Fruit fly (Drosophila melanogaster) whole organism, embryonic: ENCODE results near the gene CG34301.

Experiments used
- Adf1 ChIP-seq: fragments of 200-800 bp; sonication (Bioruptor generic); IDR thresholded peaks from 2 replicates; pipeline ENCODE4 v1.3.6; 2022; ENCODE audit warnings: missing biosample characterization, missing genetic modification characterization
- C15 ChIP-seq: fragments of 200-800 bp; sonication (Bioruptor generic); IDR thresholded peaks from 3 replicates; pipeline ENCODE4 v1.3.6; 2022; ENCODE audit warnings: missing biosample characterization, missing genetic modification characterization
- CG10147 ChIP-seq: fragments of 200-800 bp; sonication (Bioruptor generic); optimal IDR thresholded peaks from 2 replicates; lab custom pipeline; 2019; ENCODE audit warnings: missing biosample characterization, mild to moderate bottlenecking, missing genetic modification characterization, moderate library complexity
- CG1024 ChIP-seq: fragments of 200-800 bp; sonication (Bioruptor generic); IDR thresholded peaks from 2 replicates; pipeline ENCODE4 v1.3.6; 2022; ENCODE audit warnings: missing biosample characterization, missing genetic modification characterization
- CG10462 ChIP-seq: fragments of 200-800 bp; sonication (Bioruptor generic); optimal IDR thresholded peaks from 2 replicates; lab custom pipeline; 2016; ENCODE audit warnings: missing biosample characterization, missing genetic modification characterization
- CG14667 ChIP-seq: fragments of 200-800 bp; sonication (Bioruptor generic); IDR thresholded peaks from 2 replicates; pipeline ENCODE4 v1.3.6; 2022; ENCODE audit warnings: missing biosample characterization, missing genetic modification characterization
- CG14710 ChIP-seq: fragments of 200-800 bp; sonication (Bioruptor generic); optimal IDR thresholded peaks from 3 replicates; lab custom pipeline; 2019; ENCODE audit warnings: missing biosample characterization, mild to moderate bottlenecking, missing genetic modification characterization, moderate library complexity
- CG15514 ChIP-seq: fragments of 200-800 bp; sonication (Bioruptor generic); optimal IDR thresholded peaks from 3 replicates; lab custom pipeline; 2017; ENCODE audit warnings: missing biosample characterization, missing genetic modification characterization, mild to moderate bottlenecking, moderate library complexity, missing genetic modification reagents
- CG1647 ChIP-seq: fragments of 200-800 bp; sonication (Bioruptor generic); optimal IDR thresholded peaks from 3 replicates; lab custom pipeline; 2016; ENCODE audit warnings: missing biosample characterization, missing genetic modification characterization
- CG17359 ChIP-seq: fragments of 200-800 bp; sonication (Bioruptor generic); optimal IDR thresholded peaks from 3 replicates; lab custom pipeline; 2018; ENCODE audit warnings: missing biosample characterization, mild to moderate bottlenecking, missing genetic modification characterization, moderate library complexity
- CG1832 ChIP-seq: fragments of 200-800 bp; sonication (Bioruptor generic); optimal IDR thresholded peaks from 2 replicates; lab custom pipeline; 2017; ENCODE audit warnings: missing biosample characterization, mild to moderate bottlenecking, missing genetic modification characterization, inconsistent platforms
- CG18619 ChIP-seq: fragments of 200-800 bp; sonication (Bioruptor generic); optimal IDR thresholded peaks from 3 replicates; lab custom pipeline; 2017; ENCODE audit warnings: missing biosample characterization, mild to moderate bottlenecking, missing genetic modification characterization
- CG18764 ChIP-seq: fragments of 200-800 bp; sonication (Bioruptor generic); optimal IDR thresholded peaks from 3 replicates; lab custom pipeline; 2016; ENCODE audit warnings: missing biosample characterization, missing genetic modification characterization
- CG2889 ChIP-seq: fragments of 200-800 bp; sonication (Bioruptor generic); IDR thresholded peaks from 3 replicates; pipeline ENCODE4 v1.3.6; 2022; ENCODE audit warnings: missing biosample characterization, missing genetic modification characterization
- CG32532 ChIP-seq: fragments of 200-800 bp; sonication (Bioruptor generic); IDR thresholded peaks from 2 replicates; pipeline ENCODE4 v1.3.6; 2022; ENCODE audit warnings: missing biosample characterization, missing genetic modification characterization
- CG33213 ChIP-seq: fragments of 200-800 bp; sonication (Bioruptor generic); optimal IDR thresholded peaks from 3 replicates; lab custom pipeline; 2016; ENCODE audit warnings: missing biosample characterization, missing genetic modification characterization
- CG3838 ChIP-seq: fragments of 200-800 bp; sonication (Bioruptor generic); optimal IDR thresholded peaks from 3 replicates; lab custom pipeline; 2016; ENCODE audit warnings: missing biosample characterization, missing genetic modification characterization
- CG5245 ChIP-seq: fragments of 200-800 bp; sonication (Bioruptor generic); optimal IDR thresholded peaks from 3 replicates; lab custom pipeline; 2016; ENCODE audit warnings: missing biosample characterization, missing genetic modification characterization
- CG6254 ChIP-seq: fragments of 200-800 bp; sonication (Bioruptor generic); optimal IDR thresholded peaks from 3 replicates; lab custom pipeline; 2017; ENCODE audit warnings: mild to moderate bottlenecking, missing biosample characterization, missing genetic modification reagents, missing genetic modification characterization
- CG7745 ChIP-seq: fragments of 200-800 bp; sonication (Bioruptor generic); optimal IDR thresholded peaks from 2 replicates; lab custom pipeline; 2018; ENCODE audit warnings: missing biosample characterization, mild to moderate bottlenecking, missing genetic modification characterization, moderate library complexity
- CG7928 ChIP-seq: fragments of 200-800 bp; sonication (Bioruptor generic); optimal IDR thresholded peaks from 2 replicates; lab custom pipeline; 2017; ENCODE audit warnings: missing biosample characterization, mild to moderate bottlenecking, missing genetic modification characterization
- CG8281 ChIP-seq: fragments of 200-800 bp; sonication (Bioruptor generic); optimal IDR thresholded peaks from 2 replicates; lab custom pipeline; 2018; ENCODE audit warnings: missing biosample characterization, mild to moderate bottlenecking, missing genetic modification characterization, moderate library complexity
- CG8359 ChIP-seq: fragments of 200-800 bp; sonication (Bioruptor generic); optimal IDR thresholded peaks from 2 replicates; lab custom pipeline; 2017; ENCODE audit warnings: missing biosample characterization, mild to moderate bottlenecking, missing genetic modification characterization, borderline replicate concordance
- CG8478 ChIP-seq: fragments of >200 bp; optimal IDR thresholded peaks from 2 replicates; lab custom pipeline; 2018
- Dbx ChIP-seq: fragments of 200-800 bp; sonication (Bioruptor generic); IDR thresholded peaks from 3 replicates; pipeline ENCODE4 v1.3.6; 2022; ENCODE audit warnings: missing biosample characterization, missing genetic modification characterization
- Dip3 ChIP-seq: fragments of 200-800 bp; sonication (Bioruptor generic); optimal IDR thresholded peaks from 3 replicates; lab custom pipeline; 2016; ENCODE audit warnings: missing biosample characterization, missing genetic modification characterization
- Elba2 ChIP-seq: fragments of 200-800 bp; sonication (Bioruptor generic); optimal IDR thresholded peaks from 3 replicates; lab custom pipeline; 2016; ENCODE audit warnings: missing biosample characterization, missing genetic modification characterization
- H2.0 ChIP-seq: fragments of 200-800 bp; sonication (Bioruptor generic); IDR thresholded peaks from 2 replicates; pipeline ENCODE4 v1.3.6; 2022; ENCODE audit warnings: missing biosample characterization, missing genetic modification characterization
- Hey ChIP-seq: fragments of 200-800 bp; sonication (Bioruptor generic); optimal IDR thresholded peaks from 3 replicates; lab custom pipeline; 2018; ENCODE audit warnings: missing biosample characterization, mild to moderate bottlenecking, missing genetic modification characterization
- Hr3 ChIP-seq: fragments of 200-800 bp; sonication (Bioruptor generic); optimal IDR thresholded peaks from 3 replicates; lab custom pipeline; 2016; ENCODE audit warnings: missing biosample characterization, missing genetic modification characterization
- Kr ChIP-seq: fragments of 200-800 bp; sonication (Bioruptor generic); optimal IDR thresholded peaks from 2 replicates; lab custom pipeline; 2017; ENCODE audit warnings: missing biosample characterization, mild to moderate bottlenecking, missing genetic modification characterization
- NC2β ChIP-seq: fragments of 200-800 bp; sonication (Bioruptor generic); optimal IDR thresholded peaks from 2 replicates; lab custom pipeline; 2016; ENCODE audit warnings: missing biosample characterization, missing genetic modification characterization
- Nf-YA ChIP-seq: fragments of 200-800 bp; sonication (Bioruptor generic); IDR thresholded peaks from 2 replicates; pipeline ENCODE4 v1.3.6; 2022; ENCODE audit warnings: missing biosample characterization, missing genetic modification characterization
- Ravus ChIP-seq: fragments of 200-800 bp; sonication (Bioruptor generic); IDR thresholded peaks from 2 replicates; pipeline ENCODE4 v1.3.6; 2022; ENCODE audit warnings: missing biosample characterization, missing genetic modification characterization
- Sry-β ChIP-seq: fragments of 200-800 bp; sonication (Bioruptor generic); optimal IDR thresholded peaks from 2 replicates; lab custom pipeline; 2018; ENCODE audit warnings: missing biosample characterization, mild to moderate bottlenecking, missing genetic modification characterization, moderate library complexity
- Stat92E ChIP-seq, 3 experiments: fragments of >200 bp in 2 of 3; fragments of 200-800 bp in 1 of 3; sonication (Bioruptor generic) in 1 of 3; optimal IDR thresholded peaks; 2 replicates each; lab custom pipeline; 2017 to 2019; ENCODE audit warnings: missing biosample characterization in 3 of 3, missing genetic modification characterization in 3 of 3, mild to moderate bottlenecking in 1 of 3, moderate library complexity in 1 of 3
- cato ChIP-seq: fragments of 200-800 bp; sonication (Bioruptor generic); optimal IDR thresholded peaks from 2 replicates; lab custom pipeline; 2016; ENCODE audit warnings: missing biosample characterization, missing genetic modification characterization, borderline replicate concordance
- chif ChIP-seq, 2 experiments: fragments of 200-800 bp; sonication (Bioruptor generic); optimal IDR thresholded peaks; 3 replicates each; lab custom pipeline; 2016; ENCODE audit warnings: missing biosample characterization in 2 of 2, missing genetic modification characterization in 2 of 2
- chn ChIP-seq: fragments of 200-800 bp; sonication (Bioruptor generic); optimal IDR thresholded peaks from 2 replicates; lab custom pipeline; 2016; ENCODE audit warnings: missing biosample characterization, missing genetic modification characterization
- da ChIP-seq: fragments of 200-800 bp; sonication (Bioruptor generic); optimal IDR thresholded peaks from 2 replicates; lab custom pipeline; 2016; ENCODE audit warnings: missing biosample characterization, missing genetic modification characterization
- danr ChIP-seq: fragments of 200-800 bp; sonication (Bioruptor generic); IDR thresholded peaks from 2 replicates; pipeline ENCODE4 v1.3.6; 2022; ENCODE audit warnings: missing biosample characterization, missing genetic modification characterization
- emc ChIP-seq: fragments of 200-800 bp; sonication (Bioruptor generic); optimal IDR thresholded peaks from 2 replicates; lab custom pipeline; 2016; ENCODE audit warnings: missing biosample characterization, missing genetic modification characterization
- ham ChIP-seq: fragments of 200-800 bp; sonication (Bioruptor generic); IDR thresholded peaks from 2 replicates; pipeline ENCODE4 v1.3.6; 2022; ENCODE audit warnings: missing biosample characterization, missing genetic modification characterization
- nom ChIP-seq: fragments of 200-800 bp; sonication (Bioruptor generic); optimal IDR thresholded peaks from 2 replicates; lab custom pipeline; 2017; ENCODE audit warnings: missing biosample characterization, missing genetic modification characterization, mild to moderate bottlenecking, moderate library complexity, missing genetic modification reagents
- prd ChIP-seq, 3 experiments: fragments of >200 bp in 2 of 3; fragments of 200-800 bp in 1 of 3; sonication (Bioruptor generic) in 1 of 3; optimal IDR thresholded peaks in 2 of 3; IDR thresholded peaks in 1 of 3; 2 replicates in 2 of 3; 3 replicates in 1 of 3; pipeline versions ENCODE4 v1.3.6 to Lab custom; 2017 to 2022; ENCODE audit warnings: missing biosample characterization in 1 of 3, missing genetic modification characterization in 1 of 3
- pros ChIP-seq: fragments of 200-800 bp; sonication (Bioruptor generic); optimal IDR thresholded peaks from 3 replicates; lab custom pipeline; 2019; ENCODE audit warnings: missing biosample characterization, mild to moderate bottlenecking, missing genetic modification characterization, moderate library complexity
- ro ChIP-seq: fragments of 200-800 bp; sonication (Bioruptor generic); IDR thresholded peaks from 2 replicates; pipeline ENCODE4 v1.3.6; 2022; ENCODE audit warnings: missing biosample characterization, missing genetic modification characterization
- sr ChIP-seq: fragments of 200-800 bp; sonication (Bioruptor generic); IDR thresholded peaks from 3 replicates; pipeline ENCODE4 v1.3.6; 2022; ENCODE audit warnings: missing biosample characterization, missing genetic modification characterization
- tap ChIP-seq: fragments of 200-800 bp; optimal IDR thresholded peaks from 3 replicates; lab custom pipeline; 2019; ENCODE audit warnings: missing biosample characterization, mild to moderate bottlenecking, missing genetic modification characterization, moderate library complexity
- tup ChIP-seq: fragments of 200-800 bp; sonication (Bioruptor generic); optimal IDR thresholded peaks from 2 replicates; lab custom pipeline; 2016; ENCODE audit warnings: missing biosample characterization, mild to moderate bottlenecking, missing genetic modification characterization, moderate library complexity
- usp ChIP-seq: fragments of >200 bp; optimal IDR thresholded peaks from 2 replicates; lab custom pipeline; 2017; ENCODE audit warnings: missing biosample characterization, missing genetic modification characterization

Gene CG34301

DNA sequence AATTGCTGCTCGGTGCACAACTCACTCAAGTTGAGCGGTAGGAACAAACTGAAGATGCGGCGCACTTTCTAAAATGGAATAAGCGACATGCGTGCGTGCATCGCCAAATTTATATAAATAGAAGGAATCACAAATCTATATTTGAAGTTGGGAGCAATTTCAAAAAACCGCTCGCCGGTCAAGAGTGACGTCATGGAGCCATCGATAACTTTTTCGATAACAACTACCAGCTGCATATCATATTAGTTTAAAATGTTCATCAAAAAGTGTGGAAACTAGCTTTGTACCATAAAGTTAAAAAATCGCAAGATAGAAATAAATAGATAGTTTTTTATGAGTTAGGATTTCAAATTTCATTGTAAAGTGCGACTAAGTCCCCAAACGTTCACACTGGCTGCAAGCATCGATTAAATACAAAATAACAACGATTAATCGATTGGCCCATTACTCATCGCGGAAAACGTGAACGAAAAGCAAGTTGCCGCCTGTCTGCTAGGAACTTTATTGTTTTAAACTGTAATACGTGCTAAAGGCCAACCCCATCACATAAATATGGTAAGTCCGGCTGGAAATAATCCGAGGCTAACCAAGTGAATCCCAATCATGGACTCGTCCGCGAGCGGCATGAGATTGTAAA, 28.0 kb downstream of the CG34301 start, which contains the start of the genes Pif1A, Pif1B and CCT7 (continued):
- TF ChIP-seq Kr (GFP tag; lab: Kevin White, UChicago) (no peak), CG15514 (GFP tag; lab: Kevin White, UChicago) (peak; percentile 73), ham (GFP tag; lab: Robert Waterston, UW) (no peak), CG8281 (tag; lab: Kevin White, UChicago) (no peak), tup (GFP tag; lab: Kevin White, UChicago) (no peak), CG18619 (GFP tag; lab: Kevin White, UChicago) (no peak), H2.0 (GFP tag; lab: Robert Waterston, UW) (no peak), nom (GFP tag; lab: Kevin White, UChicago) (peak; percentile 38), CG3838 (no peak), tap (tag; lab: Kevin White, UChicago) (no peak), CG17359 (no peak), CG10147 (GFP tag; lab: Kevin White, UChicago) (peak; percentile 20), ro (GFP tag; lab: Robert Waterston, UW) (no peak), CG1647 (no peak), Stat92E (GFP tag; optimal IDR thresholded peaks at IDR 0.05; lab: Kevin White, UChicago) (peak in 1 of 3 experiments; percentile 66), Sry-β (GFP tag; lab: Kevin White, UChicago) (no peak), prd (optimal IDR thresholded peaks at IDR 0.05; lab: Kevin White, UChicago) (no peak), prd (GFP tag; IDR thresholded peaks at IDR 0.05; lab: Robert Waterston, UW) (no peak), CG7745 (tag; lab: Kevin White, UChicago) (no peak), Hey (tag; lab: Kevin White, UChicago) (no peak), Adf1 (GFP tag; lab: Robert Waterston, UW) (no peak), chif (GFP tag; optimal IDR thresholded peaks at IDR 0.05; lab: Kevin White, UChicago) (no peak), Dip3 (GFP tag; lab: Kevin White, UChicago) (no peak), CG1024 (GFP tag; lab: Robert Waterston, UW) (no peak), NC2β (peak; percentile 36), Nf-YA (GFP tag; lab: Robert Waterston, UW) (no peak), CG5245 (GFP tag; lab: Kevin White, UChicago) (no peak), CG10462 (GFP tag; lab: Kevin White, UChicago) (no peak), CG18764 (GFP tag; lab: Kevin White, UChicago) (no peak), C15 (GFP tag; lab: Robert Waterston, UW) (no peak), CG8478 (lab: Kevin White, UChicago) (no peak), CG14710 (tag; lab: Kevin White, UChicago) (peak; percentile 71), pros (GFP tag; lab: Kevin White, UChicago) (no peak), Hr3 (no peak), chn (GFP tag; lab: Kevin White, UChicago) (no peak), Elba2 (GFP tag; lab: Kevin White, UChicago) (no peak), CG32532 (GFP tag; lab: Robert Waterston, UW) (no peak), CG7928 (GFP tag; lab: Kevin White, UChicago) (no peak), CG33213 (GFP tag; lab: Kevin White, UChicago) (peak; percentile 13), CG8359 (no peak), CG6254 (no peak), emc (GFP tag; lab: Kevin White, UChicago) (no peak), cato (GFP tag; lab: Kevin White, UChicago) (no peak), Dbx (no peak), CG1832 (no peak), CG14667 (GFP tag; lab: Robert Waterston, UW) (no peak), sr (GFP tag; lab: Robert Waterston, UW) (no peak), CG2889 (no peak), danr (GFP tag; lab: Robert Waterston, UW) (no peak), usp (no peak), da (GFP tag; lab: Kevin White, UChicago) (peak; percentile 33), Ravus (GFP tag; lab: Robert Waterston, UW) (no peak)
